Worm (Caenorhabditis elegans) whole organism, late embryonic: ENCODE measurements around the gene C14E2.5.

ENCODE experiments used
- C08G9.2 ChIP-seq: sonication (generic microtip); optimal IDR thresholded peaks from 2 replicates; lab custom pipeline; 2016; ENCODE audit warnings: mild to moderate bottlenecking, missing genetic modification characterization, moderate library complexity, missing compliant biosample characterization
- F13H6.1 ChIP-seq: sonication (generic microtip); optimal IDR thresholded peaks from 2 replicates; lab custom pipeline; 2016; ENCODE audit warnings: missing genetic modification characterization, missing compliant biosample characterization
- K09A11.1 ChIP-seq: sonication (generic microtip); optimal IDR thresholded peaks from 2 replicates; lab custom pipeline; 2017; ENCODE audit warnings: antibody characterized with exemption, mild to moderate bottlenecking, missing genetic modification characterization, missing compliant biosample characterization; ENCODE audit not compliant: insufficient read depth
- ama-1 ChIP-seq: fragments of 150-350 bp; optimal IDR thresholded peaks from 2 replicates; lab custom pipeline; 2014
- ceh-2 ChIP-seq: sonication (generic microtip); optimal IDR thresholded peaks from 2 replicates; lab custom pipeline; 2016; ENCODE audit warnings: missing genotype, missing genetic modification characterization, missing compliant biosample characterization
- ceh-22 ChIP-seq: sonication (generic microtip); optimal IDR thresholded peaks from 2 replicates; lab custom pipeline; 2017; ENCODE audit warnings: missing biosample characterization, missing genetic modification characterization
- ceh-30 ChIP-seq: fragments of 150-350 bp; optimal IDR thresholded peaks from 2 replicates; lab custom pipeline; 2014; ENCODE audit warnings: missing biosample characterization, missing genetic modification characterization
- ceh-31 ChIP-seq: sonication (generic microtip); optimal IDR thresholded peaks from 2 replicates; lab custom pipeline; 2016; ENCODE audit warnings: missing genetic modification characterization, missing compliant biosample characterization
- ceh-34 ChIP-seq: sonication (generic microtip); optimal IDR thresholded peaks from 2 replicates; lab custom pipeline; 2016; ENCODE audit warnings: mild to moderate bottlenecking, missing genetic modification characterization, missing compliant biosample characterization
- ceh-48 ChIP-seq: sonication (generic microtip); optimal IDR thresholded peaks from 2 replicates; lab custom pipeline; 2016; ENCODE audit warnings: missing genetic modification characterization, inconsistent platforms, missing compliant biosample characterization
- ceh-6 ChIP-seq: fragments of 200-800 bp; sonication (Bioruptor generic); optimal IDR thresholded peaks from 2 replicates; lab custom pipeline; 2018; ENCODE audit warnings: mild to moderate bottlenecking, missing genetic modification characterization, missing compliant biosample characterization
- ceh-9 ChIP-seq: sonication (generic microtip); optimal IDR thresholded peaks from 2 replicates; lab custom pipeline; 2016; ENCODE audit warnings: mild to moderate bottlenecking, missing genetic modification characterization, inconsistent platforms, missing compliant biosample characterization
- che-1 ChIP-seq: sonication (generic microtip); optimal IDR thresholded peaks from 2 replicates; lab custom pipeline; 2016; ENCODE audit warnings: mild to moderate bottlenecking, missing genetic modification characterization, missing compliant biosample characterization
- elt-2 ChIP-seq: sonication (generic microtip); optimal IDR thresholded peaks from 2 replicates; lab custom pipeline; 2016; ENCODE audit warnings: missing genetic modification reagents, missing genetic modification characterization, missing compliant biosample characterization
- elt-4 ChIP-seq: sonication (generic microtip); optimal IDR thresholded peaks from 2 replicates; lab custom pipeline; 2016; ENCODE audit warnings: missing genetic modification characterization, missing compliant biosample characterization
- ets-4 ChIP-seq: sonication (generic microtip); optimal IDR thresholded peaks from 2 replicates; lab custom pipeline; 2016; ENCODE audit warnings: missing genetic modification characterization, missing compliant biosample characterization
- eyg-1 ChIP-seq: sonication (generic microtip); optimal IDR thresholded peaks from 2 replicates; lab custom pipeline; 2016; ENCODE audit warnings: missing genotype, missing genetic modification characterization, missing compliant biosample characterization
- fax-1 ChIP-seq: sonication (generic microtip); optimal IDR thresholded peaks from 2 replicates; lab custom pipeline; 2016; ENCODE audit warnings: missing genotype, missing genetic modification characterization, missing compliant biosample characterization
- gmeb-2 ChIP-seq: sonication (generic microtip); optimal IDR thresholded peaks from 2 replicates; lab custom pipeline; 2016; ENCODE audit warnings: missing genetic modification characterization, inconsistent platforms, missing compliant biosample characterization
- hlh-15 ChIP-seq: sonication (generic microtip); optimal IDR thresholded peaks from 2 replicates; lab custom pipeline; 2016; ENCODE audit warnings: missing genetic modification characterization, missing compliant biosample characterization
- hlh-30 ChIP-seq: sonication (generic microtip); optimal IDR thresholded peaks from 2 replicates; lab custom pipeline; 2017; ENCODE audit warnings: antibody characterized with exemption, missing genetic modification characterization, missing compliant biosample characterization; ENCODE audit not compliant: insufficient read depth
- hlh-6 ChIP-seq: sonication (generic microtip); optimal IDR thresholded peaks from 2 replicates; lab custom pipeline; 2016; ENCODE audit warnings: missing genotype, missing genetic modification characterization, missing compliant biosample characterization
- hlh-8 ChIP-seq: sonication (generic microtip); optimal IDR thresholded peaks from 2 replicates; lab custom pipeline; 2016; ENCODE audit warnings: missing genotype, missing genetic modification characterization, missing compliant biosample characterization
- lim-6 ChIP-seq: sonication (generic microtip); optimal IDR thresholded peaks from 2 replicates; lab custom pipeline; 2016; ENCODE audit warnings: missing genetic modification characterization, missing compliant biosample characterization
- lin-11 ChIP-seq: fragments of 200-800 bp; sonication (Bioruptor generic); optimal IDR thresholded peaks from 2 replicates; lab custom pipeline; 2018; ENCODE audit warnings: mild to moderate bottlenecking, missing genetic modification characterization, missing compliant biosample characterization
- mec-3 ChIP-seq: sonication (generic microtip); optimal IDR thresholded peaks from 2 replicates; lab custom pipeline; 2016; ENCODE audit warnings: borderline replicate concordance, missing genetic modification characterization, missing compliant biosample characterization
- nfya-1 ChIP-seq: sonication (generic microtip); optimal IDR thresholded peaks from 2 replicates; lab custom pipeline; 2017; ENCODE audit warnings: missing genetic modification characterization, mild to moderate bottlenecking, missing compliant biosample characterization, antibody characterized with exemption, moderate library complexity
- nhr-11 ChIP-seq: fragments of 150-350 bp; optimal IDR thresholded peaks from 2 replicates; lab custom pipeline; 2014; ENCODE audit warnings: missing biosample characterization, missing genetic modification characterization
- npax-4 ChIP-seq: sonication (generic microtip); optimal IDR thresholded peaks from 2 replicates; lab custom pipeline; 2016; ENCODE audit warnings: missing genetic modification characterization, missing compliant biosample characterization
- pha-2 ChIP-seq: sonication (generic microtip); optimal IDR thresholded peaks from 2 replicates; lab custom pipeline; 2017; ENCODE audit warnings: mild to moderate bottlenecking, missing genetic modification characterization, missing compliant biosample characterization
- pqm-1 ChIP-seq: sonication (generic microtip); optimal IDR thresholded peaks from 2 replicates; lab custom pipeline; 2016; ENCODE audit warnings: missing genetic modification characterization, missing compliant biosample characterization
- pros-1 ChIP-seq: fragments of 150-350 bp; optimal IDR thresholded peaks from 2 replicates; lab custom pipeline; 2014; ENCODE audit warnings: missing biosample characterization, missing genetic modification reagents, missing genetic modification characterization
- ref-2 ChIP-seq: sonication (generic microtip); optimal IDR thresholded peaks from 2 replicates; lab custom pipeline; 2016; ENCODE audit warnings: missing genetic modification characterization, missing compliant biosample characterization
- sdc-2 ChIP-seq: sonication (generic microtip); optimal IDR thresholded peaks from 2 replicates; lab custom pipeline; 2016; ENCODE audit warnings: missing genotype, missing genetic modification characterization, missing compliant biosample characterization
- sox-2 ChIP-seq: fragments of 200-800 bp; sonication (Bioruptor generic); IDR thresholded peaks from 2 replicates; pipeline ENCODE4 v1.3.6; 2022; ENCODE audit warnings: missing genetic modification reagents, missing genetic modification characterization, missing compliant biosample characterization
- sox-4 ChIP-seq: sonication (generic microtip); optimal IDR thresholded peaks from 2 replicates; lab custom pipeline; 2017; ENCODE audit warnings: mild to moderate bottlenecking, missing genetic modification characterization, inconsistent platforms, missing compliant biosample characterization
- syd-9 ChIP-seq: sonication (generic microtip); optimal IDR thresholded peaks from 2 replicates; lab custom pipeline; 2016; ENCODE audit warnings: mild to moderate bottlenecking, missing genetic modification characterization, moderate library complexity, missing compliant biosample characterization
- tbx-2 ChIP-seq: sonication (generic microtip); optimal IDR thresholded peaks from 2 replicates; lab custom pipeline; 2016; ENCODE audit warnings: missing genetic modification characterization, missing compliant biosample characterization
- ttx-3 ChIP-seq: sonication (generic microtip); optimal IDR thresholded peaks from 2 replicates; lab custom pipeline; 2016; ENCODE audit warnings: missing genetic modification reagents, missing genetic modification characterization, missing compliant biosample characterization
- unc-3 ChIP-seq, 2 experiments: fragments of 200-800 bp in 1 of 2; sonication (Bioruptor generic) in 1 of 2; sonication (generic microtip) in 1 of 2; conservative IDR thresholded peaks in 1 of 2; optimal IDR thresholded peaks in 1 of 2; 2 replicates each; pipeline versions ENCODE4 v1.3.6 to Lab custom; 2016 to 2022; ENCODE audit warnings: missing compliant biosample characterization in 2 of 2, missing genetic modification characterization in 2 of 2, missing genetic modification reagents in 1 of 2
- unc-42 ChIP-seq: sonication (generic microtip); optimal IDR thresholded peaks from 2 replicates; lab custom pipeline; 2016; ENCODE audit warnings: missing genotype, missing genetic modification characterization, missing compliant biosample characterization
- unc-55 ChIP-seq: sonication (generic microtip); optimal IDR thresholded peaks from 2 replicates; lab custom pipeline; 2017; ENCODE audit warnings: missing biosample characterization, missing genetic modification reagents, missing genetic modification characterization
- unc-86 ChIP-seq: sonication (generic microtip); optimal IDR thresholded peaks from 2 replicates; lab custom pipeline; 2016; ENCODE audit warnings: missing genetic modification characterization, missing compliant biosample characterization
- zip-5 ChIP-seq: sonication (generic microtip); optimal IDR thresholded peaks from 2 replicates; lab custom pipeline; 2016; ENCODE audit warnings: missing genetic modification characterization, missing compliant biosample characterization
- ztf-16 ChIP-seq: sonication (generic microtip); optimal IDR thresholded peaks from 2 replicates; lab custom pipeline; 2017; ENCODE audit warnings: missing genetic modification characterization, missing compliant biosample characterization

Gene C14E2.5

ce11 chrX:1825290-1825832 is at the start of gene C14E2.5:
Gene C14E2.5, minus strand, starts transcription at chrX:1825340.
- no peak for TF ChIP-seq unc-86 (tag; lab: Kevin White, UChicago)
- TF ChIP-seq eyg-1 (tag; lab: Kevin White, UChicago) = no peak
- no peak for TF ChIP-seq npax-4 (tag; lab: Kevin White, UChicago)
- TF ChIP-seq lin-11 (tag; lab: Kevin White, UChicago) = no peak
- TF ChIP-seq K09A11.1 (tag; lab: Kevin White, UChicago) = no peak
- TF ChIP-seq pha-2 = no peak
- TF ChIP-seq ref-2 = no peak
- no peak for TF ChIP-seq unc-55
- no peak for TF ChIP-seq zip-5 (tag; lab: Kevin White, UChicago)
- TF ChIP-seq sox-2 (GFP tag; lab: Robert Waterston, UW) = no peak
- TF ChIP-seq ceh-30 (tag; lab: Kevin White, UChicago) = no peak
- no peak for TF ChIP-seq gmeb-2 (tag; lab: Kevin White, UChicago)

- TF ChIP-seq nfya-1 (tag; lab: Kevin White, UChicago) (peak; percentile 88), sdc-2 (tag; lab: Kevin White, UChicago) (peak; percentile 64), ceh-9 (no peak)
Measured at ce11 chrX:1870991-1871390, 45.9 kb upstream of the C14E2.5 start.

- TF ChIP-seq nhr-11 (tag; lab: Kevin White, UChicago) = no peak
- no peak for TF ChIP-seq ceh-6 (GFP tag; lab: Kevin White, UChicago)
- no peak for TF ChIP-seq ttx-3 (tag; lab: Kevin White, UChicago)
- no peak for TF ChIP-seq hlh-6 (tag; lab: Kevin White, UChicago)
- TF ChIP-seq che-1 (tag; lab: Kevin White, UChicago) = no peak
- TF ChIP-seq pqm-1 (tag; lab: Kevin White, UChicago) = no peak
- no peak for TF ChIP-seq sox-4 (tag; lab: Kevin White, UChicago)
- TF ChIP-seq hlh-8 = no peak
- TF ChIP-seq F13H6.1 (tag; lab: Kevin White, UChicago) = no peak
Measured at ce11 chrX:1864946-1865345, 39.8 kb upstream of the C14E2.5 start, which contains the start of gene tbx-41. Gene tbx-41, plus strand, starts transcription at chrX:1865246.

ce11 chrX:1860422-1860821 is 35.3 kb upstream of the C14E2.5 start, which contains the start of gene T26C11.8:
Gene T26C11.8, plus strand, starts transcription at chrX:1860722.
- TF ChIP-seq unc-55 (no peak), ceh-31 (tag; lab: Kevin White, UChicago) (no peak), C08G9.2 (no peak), ztf-16 (no peak), syd-9 (tag; lab: Kevin White, UChicago) (no peak), mec-3 (tag; lab: Kevin White, UChicago) (no peak), che-1 (tag; lab: Kevin White, UChicago) (no peak), elt-4 (tag; lab: Kevin White, UChicago) (no peak), ama-1 (lab: Kevin White, UChicago) (no peak), hlh-15 (tag; lab: Kevin White, UChicago) (no peak), unc-3 (GFP tag; conservative IDR thresholded peaks at IDR 0.05; lab: Robert Waterston, UW) (no peak), unc-3 (tag; optimal IDR thresholded peaks at IDR 0.05; lab: Kevin White, UChicago) (no peak)

- TF ChIP-seq unc-86 (tag; lab: Kevin White, UChicago) (peak; percentile 53), tbx-2 (peak; percentile 84), sox-2 (GFP tag; lab: Robert Waterston, UW) (peak; percentile 74), ets-4 (no peak), ceh-48 (tag; lab: Kevin White, UChicago) (peak; percentile 49), elt-2 (tag; lab: Kevin White, UChicago) (peak; percentile 85), hlh-30 (tag; lab: Kevin White, UChicago) (peak; percentile 1), mec-3 (tag; lab: Kevin White, UChicago) (peak; percentile 32), fax-1 (tag; lab: Kevin White, UChicago) (peak; percentile 64), ceh-2 (tag; lab: Kevin White, UChicago) (peak; percentile 64), hlh-8 (peak; percentile 51), unc-42 (tag; lab: Kevin White, UChicago) (peak; percentile 5), ceh-9 (no peak), pros-1 (no peak), ceh-31 (tag; lab: Kevin White, UChicago) (peak; percentile 82), ceh-34 (peak; percentile 85), lim-6 (peak; percentile 14), ref-2 (peak; percentile 75), ceh-22 (no peak)
Measured at ce11 chrX:1858616-1859015, 33.5 kb upstream of the C14E2.5 start.
